Worm (Caenorhabditis elegans) whole organism, L1 larva: ENCODE data around the gene F54H12.7.

Experiments used
- C04F5.9 ChIP-seq: sonication (generic microtip); optimal IDR thresholded peaks from 2 replicates; lab custom pipeline; 2016; ENCODE audit warnings: missing genetic modification characterization, missing compliant biosample characterization
- alr-1 ChIP-seq: fragments of 200-800 bp; sonication (Bioruptor generic); optimal IDR thresholded peaks from 2 replicates; lab custom pipeline; 2018; ENCODE audit warnings: borderline replicate concordance, mild to moderate bottlenecking, missing genetic modification characterization, missing compliant biosample characterization
- aly-2 ChIP-seq: fragments of 150-350 bp; optimal IDR thresholded peaks from 2 replicates; lab custom pipeline; 2014; ENCODE audit warnings: missing biosample characterization, missing genetic modification characterization
- ama-1 ChIP-seq: fragments of 150-350 bp; optimal IDR thresholded peaks from 2 replicates; lab custom pipeline; 2014
- ceh-88 ChIP-seq: fragments of 200-800 bp; sonication (Bioruptor generic); IDR thresholded peaks from 2 replicates; pipeline ENCODE4 v1.3.6; 2022; ENCODE audit warnings: missing genetic modification characterization, missing compliant biosample characterization
- ceh-90 ChIP-seq: sonication (generic microtip); optimal IDR thresholded peaks from 2 replicates; lab custom pipeline; 2016; ENCODE audit warnings: missing genetic modification characterization, missing compliant biosample characterization
- dpl-1 ChIP-seq, 3 experiments: fragments of 150-350 bp in 2 of 3; sonication (generic microtip) in 1 of 3; optimal IDR thresholded peaks; 2 replicates each; lab custom pipeline; 2014 to 2017; ENCODE audit warnings: missing biosample characterization in 3 of 3, missing genetic modification characterization in 3 of 3, missing genetic modification reagents in 3 of 3
- elt-3 ChIP-seq, 6 experiments: fragments of 150-350 bp in 1 of 6; sonication (generic microtip); optimal IDR thresholded peaks; 2 replicates each; lab custom pipeline; 2017 to 2018; ENCODE audit warnings: missing biosample characterization in 6 of 6, missing genetic modification characterization in 6 of 6, inconsistent platforms in 1 of 6
- ets-5 ChIP-seq: fragments of 200-800 bp; sonication (Bioruptor generic); IDR thresholded peaks from 2 replicates; pipeline ENCODE4 v1.3.6; 2022; ENCODE audit warnings: missing genetic modification characterization, missing compliant biosample characterization
- fkh-10 ChIP-seq: sonication (generic microtip); optimal IDR thresholded peaks from 2 replicates; lab custom pipeline; 2017; ENCODE audit warnings: missing biosample characterization, missing genetic modification reagents, missing genetic modification characterization
- fkh-4 ChIP-seq: sonication (generic microtip); optimal IDR thresholded peaks from 2 replicates; lab custom pipeline; 2016; ENCODE audit warnings: missing compliant biosample characterization, missing genetic modification characterization, borderline replicate concordance
- fkh-8 ChIP-seq: sonication (generic microtip); optimal IDR thresholded peaks from 2 replicates; lab custom pipeline; 2016; ENCODE audit warnings: mild to moderate bottlenecking, missing genetic modification characterization, missing compliant biosample characterization
- fos-1 ChIP-seq: fragments of 150-350 bp; optimal IDR thresholded peaks from 2 replicates; lab custom pipeline; 2014; ENCODE audit warnings: missing biosample characterization, missing genetic modification characterization
- hlh-17 ChIP-seq: fragments of 200-800 bp; sonication (Bioruptor generic); optimal IDR thresholded peaks from 2 replicates; lab custom pipeline; 2018; ENCODE audit warnings: missing genetic modification characterization, mild to moderate bottlenecking, missing compliant biosample characterization, moderate library complexity, borderline replicate concordance
- hlh-4 ChIP-seq: sonication (generic microtip); optimal IDR thresholded peaks from 2 replicates; lab custom pipeline; 2016; ENCODE audit warnings: mild to moderate bottlenecking, missing genetic modification characterization, missing compliant biosample characterization
- irx-1 ChIP-seq: sonication (generic microtip); optimal IDR thresholded peaks from 2 replicates; lab custom pipeline; 2016; ENCODE audit warnings: missing genetic modification characterization, missing compliant biosample characterization
- lin-13 ChIP-seq: fragments of 150-350 bp; optimal IDR thresholded peaks from 2 replicates; lab custom pipeline; 2014; ENCODE audit warnings: missing biosample characterization, missing genetic modification reagents, missing genetic modification characterization
- lin-15B ChIP-seq: fragments of 150-350 bp; sonication (generic microtip); optimal IDR thresholded peaks from 3 replicates; lab custom pipeline; 2014; ENCODE audit warnings: missing biosample characterization, missing genetic modification characterization
- lin-35 ChIP-seq, 2 experiments: fragments of 150-350 bp; optimal IDR thresholded peaks; 2 replicates each; lab custom pipeline; 2014; ENCODE audit warnings: missing biosample characterization in 2 of 2, missing genetic modification characterization in 2 of 2, missing genetic modification reagents in 2 of 2
- lin-39 ChIP-seq: fragments of 150-350 bp; optimal IDR thresholded peaks from 2 replicates; lab custom pipeline; 2014; ENCODE audit warnings: missing biosample characterization, missing genetic modification reagents, missing genetic modification characterization
- lir-3 ChIP-seq: sonication (generic microtip); optimal IDR thresholded peaks from 2 replicates; lab custom pipeline; 2016; ENCODE audit warnings: mild to moderate bottlenecking, missing genetic modification characterization, moderate library complexity, missing compliant biosample characterization; ENCODE audit not compliant: poor library complexity
- mab-9 ChIP-seq: fragments of 200-800 bp; sonication (Bioruptor generic); IDR thresholded peaks from 2 replicates; pipeline ENCODE4 v1.3.6; 2022; ENCODE audit warnings: missing genetic modification reagents, missing genetic modification characterization, missing compliant biosample characterization
- nhr-12 ChIP-seq: sonication (generic microtip); optimal IDR thresholded peaks from 2 replicates; lab custom pipeline; 2017; ENCODE audit warnings: missing biosample characterization, missing genetic modification characterization
- nhr-19 ChIP-seq: fragments of 200-800 bp; sonication (Bioruptor generic); conservative IDR thresholded peaks from 2 replicates; pipeline ENCODE4 v1.3.6; 2022; ENCODE audit warnings: missing genetic modification characterization, missing compliant biosample characterization
- nhr-237 ChIP-seq: fragments of 150-350 bp; optimal IDR thresholded peaks from 2 replicates; lab custom pipeline; 2014; ENCODE audit warnings: missing biosample characterization, missing genetic modification characterization
- nhr-28 ChIP-seq: fragments of 150-350 bp; optimal IDR thresholded peaks from 2 replicates; lab custom pipeline; 2014; ENCODE audit warnings: missing biosample characterization, missing genetic modification characterization
- nhr-47 ChIP-seq: sonication (generic microtip); optimal IDR thresholded peaks from 2 replicates; lab custom pipeline; 2016; ENCODE audit warnings: mild to moderate bottlenecking, missing genetic modification characterization, moderate library complexity, missing compliant biosample characterization
- nhr-76 ChIP-seq: sonication (generic microtip); optimal IDR thresholded peaks from 2 replicates; lab custom pipeline; 2017; ENCODE audit warnings: missing biosample characterization, missing genetic modification characterization
- nhr-85 ChIP-seq: sonication (generic microtip); peaks from one replicate; lab custom pipeline; 2016; ENCODE audit warnings: missing genetic modification characterization, inconsistent platforms, missing compliant biosample characterization
- nhr-90 ChIP-seq: sonication (generic microtip); optimal IDR thresholded peaks from 2 replicates; lab custom pipeline; 2016; ENCODE audit warnings: mild to moderate bottlenecking, missing genetic modification characterization, missing compliant biosample characterization; ENCODE audit not compliant: poor library complexity
- pqm-1 ChIP-seq: sonication (generic microtip); optimal IDR thresholded peaks from 3 replicates; lab custom pipeline; 2017; ENCODE audit warnings: missing biosample characterization, missing genetic modification characterization
- skn-1 ChIP-seq: fragments of 150-350 bp; optimal IDR thresholded peaks from 2 replicates; lab custom pipeline; 2014; ENCODE audit warnings: missing biosample characterization, missing genetic modification characterization
- snu-23 ChIP-seq: sonication (generic microtip); optimal IDR thresholded peaks from 2 replicates; lab custom pipeline; 2016; ENCODE audit warnings: missing genetic modification characterization, missing compliant biosample characterization
- sox-4 ChIP-seq: sonication (generic microtip); optimal IDR thresholded peaks from 2 replicates; lab custom pipeline; 2016; ENCODE audit warnings: missing genetic modification characterization, missing compliant biosample characterization
- sup-37 ChIP-seq: fragments of 200-800 bp; sonication (Bioruptor generic); optimal IDR thresholded peaks from 2 replicates; lab custom pipeline; 2018; ENCODE audit warnings: mild to moderate bottlenecking, missing genetic modification characterization, missing compliant biosample characterization
- vab-15 ChIP-seq: sonication (generic microtip); optimal IDR thresholded peaks from 2 replicates; lab custom pipeline; 2017; ENCODE audit warnings: missing genotype, mild to moderate bottlenecking, missing genetic modification characterization, missing compliant biosample characterization
- xbp-1 ChIP-seq: sonication (generic microtip); optimal IDR thresholded peaks from 2 replicates; lab custom pipeline; 2016; ENCODE audit warnings: missing genetic modification characterization, missing compliant biosample characterization
- zag-1 ChIP-seq: fragments of 150-350 bp; optimal IDR thresholded peaks from 2 replicates; lab custom pipeline; 2014; ENCODE audit warnings: missing biosample characterization, missing genetic modification characterization
- ztf-11 ChIP-seq, 2 experiments: sonication (generic microtip); optimal IDR thresholded peaks; 2 replicates each; lab custom pipeline; 2016 to 2017; ENCODE audit warnings: missing genetic modification characterization in 2 of 2, missing biosample characterization in 1 of 2, missing compliant biosample characterization in 1 of 2
- ztf-4 ChIP-seq: fragments of 150-350 bp; optimal IDR thresholded peaks from 2 replicates; lab custom pipeline; 2014; ENCODE audit warnings: missing biosample characterization, missing genetic modification characterization

F54H12.7 gene

ce11 chrIII:7928549-7929129, 40.5 kb upstream of the F54H12.7 start, which contains the start of the genes C29E4.13 and npp-15 (continued):
- TF ChIP-seq pqm-1 (tag; lab: Kevin White, UChicago): no peak
- peak; percentile 29 for TF ChIP-seq lin-39 (tag; lab: Kevin White, UChicago)
- TF ChIP-seq irx-1 (tag; lab: Kevin White, UChicago): no peak
- no peak for TF ChIP-seq lin-13 (GFP tag; lab: Kevin White, UChicago)
- TF ChIP-seq C04F5.9 (tag; lab: Kevin White, UChicago): no peak
- TF ChIP-seq ceh-88: no peak
- TF ChIP-seq nhr-19 (GFP tag; lab: Robert Waterston, UW): no peak; the same call in 1 of the 2 replicates
- TF ChIP-seq fkh-4 (tag; lab: Kevin White, UChicago): no peak
- TF ChIP-seq nhr-90 (tag; lab: Kevin White, UChicago): peak; percentile 27
- no peak for TF ChIP-seq ceh-90 (tag; lab: Kevin White, UChicago)
- TF ChIP-seq nhr-28: no peak
- TF ChIP-seq fkh-8 (tag; lab: Kevin White, UChicago): no peak
- no peak for TF ChIP-seq sup-37
- no peak for TF ChIP-seq sox-4 (tag; lab: Kevin White, UChicago)
- TF ChIP-seq nhr-85: no peak
- no peak for TF ChIP-seq nhr-237
- TF ChIP-seq ama-1 (lab: Kevin White, UChicago): no peak
- TF ChIP-seq fkh-10: no peak
- no peak for TF ChIP-seq alr-1 (tag; lab: Kevin White, UChicago)
- TF ChIP-seq mab-9 (GFP tag; lab: Robert Waterston, UW): no peak
- TF ChIP-seq snu-23 (GFP tag; lab: Kevin White, UChicago): peak; percentile 63
- TF ChIP-seq skn-1 (tag; lab: Kevin White, UChicago): peak; percentile 24
- TF ChIP-seq nhr-12 (tag; lab: Kevin White, UChicago): no peak
- no peak for TF ChIP-seq zag-1
- no peak for TF ChIP-seq hlh-17 (GFP tag; lab: Kevin White, UChicago)
- TF ChIP-seq ets-5 (GFP tag; lab: Robert Waterston, UW): no peak
- no peak for TF ChIP-seq lir-3 (tag; lab: Kevin White, UChicago)
- no peak for TF ChIP-seq fos-1 (tag; lab: Kevin White, UChicago)
- TF ChIP-seq nhr-47 (tag; lab: Kevin White, UChicago): no peak
- no peak for TF ChIP-seq elt-3 (tag; optimal IDR thresholded peaks at IDR 0.05; lab: Kevin White, UChicago)
- TF ChIP-seq lin-15B (tag; lab: Kevin White, UChicago): peak; percentile 18
- no peak for TF ChIP-seq nhr-76 (tag; lab: Kevin White, UChicago)
- peak; percentile 56 to 87 (median 83) for TF ChIP-seq dpl-1 (GFP tag; optimal IDR thresholded peaks at IDR 0.05; lab: Kevin White, UChicago)
- TF ChIP-seq vab-15 (tag; lab: Kevin White, UChicago): no peak
- peak; percentile 39 for TF ChIP-seq xbp-1 (tag; lab: Kevin White, UChicago)

- no peak for TF ChIP-seq ztf-4 (tag; lab: Kevin White, UChicago)
- TF ChIP-seq nhr-90 (tag; lab: Kevin White, UChicago): no peak
- TF ChIP-seq lin-35 (GFP tag; optimal IDR thresholded peaks at IDR 0.05; lab: Kevin White, UChicago): peak in 1 of 2 experiments; percentile 11
These were observed 35.9 kb upstream of the F54H12.7 start, which contains the start of gene ran-2 for ce11 chrIII:7933235-7933634. TSS of gene ran-2 (plus strand) at chrIII:7933535.

- TF ChIP-seq ztf-11 (tag; optimal IDR thresholded peaks at IDR 0.05; lab: Kevin White, UChicago): no peak
- no peak for TF ChIP-seq lin-39 (tag; lab: Kevin White, UChicago)
- TF ChIP-seq aly-2 (tag; lab: Kevin White, UChicago): no peak
- no peak for TF ChIP-seq fkh-8 (tag; lab: Kevin White, UChicago)
- no peak for TF ChIP-seq hlh-4 (tag; lab: Kevin White, UChicago)
These were observed 31.6 kb upstream of the F54H12.7 start, which contains the start of gene C29E4.10 for ce11 chrIII:7937548-7937947. TSS of gene C29E4.10 (plus strand) at chrIII:7937848.
